Worm (Caenorhabditis elegans): ENCODE data around the gene F49E2.2.

F49E2.2 gene

ce11 chrX:9539294-9540030 lies 27.1 kb upstream of the F49E2.2 start, which contains the start of gene nuc-1:
Gene nuc-1, plus strand, starts transcription at chrX:9539905.
- TF ChIP-seq nhr-77 (tag; optimal IDR thresholded peaks at IDR 0.05): peak; percentile 9
- no peak for TF ChIP-seq nhr-237 (tag; optimal IDR thresholded peaks at IDR 0.05)
- TF ChIP-seq aha-1 (tag): no peak
- no peak for TF ChIP-seq egl-27 (tag; optimal IDR thresholded peaks at IDR 0.05)
- TF ChIP-seq dve-1 (tag; optimal IDR thresholded peaks at IDR 0.05; ENCODE audit: insufficient read depth): peak; percentile 18
- TF ChIP-seq unc-39 (tag; optimal IDR thresholded peaks at IDR 0.05): no peak
- TF ChIP-seq lin-39 (tag; optimal IDR thresholded peaks at IDR 0.05): no peak
- TF ChIP-seq lsy-2 (tag; optimal IDR thresholded peaks at IDR 0.05): no peak
- TF ChIP-seq ceh-20 (GFP tag; IDR thresholded peaks at IDR 0.05): no peak
- TF ChIP-seq pha-4 (GFP tag; IDR thresholded peaks at IDR 0.05): no peak
- TF ChIP-seq pha-4 (tag; optimal IDR thresholded peaks at IDR 0.05): peak; percentile 2
- TF ChIP-seq dpl-1 (GFP tag; optimal IDR thresholded peaks at IDR 0.05): no peak
- TF ChIP-seq sdz-12 (GFP tag; optimal IDR thresholded peaks at IDR 0.05): no peak
- no peak for TF ChIP-seq mdl-1 (tag; optimal IDR thresholded peaks at IDR 0.05)
- TF ChIP-seq mxl-3 (GFP tag; optimal IDR thresholded peaks at IDR 0.05): peak; percentile 19
- no peak for TF ChIP-seq ama-1 (optimal IDR thresholded peaks at IDR 0.05)
- peak in 1 of 2 experiments; percentile 57 for TF ChIP-seq hif-1 (tag; optimal IDR thresholded peaks at IDR 0.05)
- TF ChIP-seq nhr-28 (tag; optimal IDR thresholded peaks at IDR 0.05): peak; percentile 30
- TF ChIP-seq saeg-2 (GFP tag; IDR thresholded peaks at IDR 0.05): no peak
- TF ChIP-seq php-3 (GFP tag; IDR thresholded peaks at IDR 0.05): 0 out of 2 replicates have a peak, but pooled peaks have one; percentile 24
- TF ChIP-seq daf-8 (GFP tag; IDR thresholded peaks at IDR 0.05): no peak
- no peak for TF ChIP-seq set-16 (GFP tag; IDR thresholded peaks at IDR 0.05)
- TF ChIP-seq zfp-2 (tag; optimal IDR thresholded peaks at IDR 0.05): no peak
- TF ChIP-seq ceh-82 (tag; optimal IDR thresholded peaks at IDR 0.05): no peak
- TF ChIP-seq F37D6.2 (tag; optimal IDR thresholded peaks at IDR 0.05): no peak
- TF ChIP-seq daf-16 (GFP tag; optimal IDR thresholded peaks at IDR 0.05): no peak
- TF ChIP-seq daf-16 (tag; optimal IDR thresholded peaks at IDR 0.05): peak; percentile 60
- TF ChIP-seq Y75B8A.6 (GFP tag; IDR thresholded peaks at IDR 0.05): no peak
- no peak for TF ChIP-seq cey-2 (tag; optimal IDR thresholded peaks at IDR 0.05; ENCODE audit: borderline replicate concordance, insufficient read depth)
- peak; percentile 60 for TF ChIP-seq dmd-6 (GFP tag; IDR thresholded peaks at IDR 0.05)
- no peak for TF ChIP-seq ZK546.5 (tag; optimal IDR thresholded peaks at IDR 0.05)
- peak; percentile 76 for TF ChIP-seq pqm-1 (tag; optimal IDR thresholded peaks at IDR 0.05)
- no peak for TF ChIP-seq nhr-48 (tag; optimal IDR thresholded peaks at IDR 0.05)
- TF ChIP-seq T26A8.4 (GFP tag; IDR thresholded peaks at IDR 0.05): no peak
- TF ChIP-seq nhr-10 (tag; optimal IDR thresholded peaks at IDR 0.05): no peak
- no peak for TF ChIP-seq nhr-25 (tag; optimal IDR thresholded peaks at IDR 0.05; ENCODE audit: borderline replicate concordance, insufficient read depth)
- TF ChIP-seq hlh-11 (tag; optimal IDR thresholded peaks at IDR 0.05): peak; percentile 30
- peak in 1 of 2 experiments; percentile 9 for TF ChIP-seq unc-62 (GFP tag; optimal IDR thresholded peaks at IDR 0.05 in 1 of 2)
- TF ChIP-seq unc-62 (tag; optimal IDR thresholded peaks at IDR 0.05): no peak

ce11 chrX:9540464-9540863 lies 26.1 kb upstream of the F49E2.2 start:
- no peak for TF ChIP-seq ceh-20 (GFP tag; IDR thresholded peaks at IDR 0.05)
- no peak for TF ChIP-seq dmd-9 (GFP tag; IDR thresholded peaks at IDR 0.05)
- no peak for TF ChIP-seq ces-1 (GFP tag; optimal IDR thresholded peaks at IDR 0.05)
- TF ChIP-seq fos-1 (tag; optimal IDR thresholded peaks at IDR 0.05): no peak
- TF ChIP-seq mep-1 (tag; optimal IDR thresholded peaks at IDR 0.05): peak; percentile 57
- no peak for TF ChIP-seq daf-12 (tag; optimal IDR thresholded peaks at IDR 0.05)
- TF ChIP-seq lin-29 (GFP tag; IDR thresholded peaks at IDR 0.05): no peak
- no peak for TF ChIP-seq ZK337.2 (GFP tag; IDR thresholded peaks at IDR 0.05)
- TF ChIP-seq hlh-11 (tag; optimal IDR thresholded peaks at IDR 0.05): peak; percentile 93
- TF ChIP-seq mdt-29 (GFP tag; IDR thresholded peaks at IDR 0.05): no peak
- no peak for TF ChIP-seq duxl-1 (tag; optimal IDR thresholded peaks at IDR 0.05; ENCODE audit: poor library complexity)
- no peak for TF ChIP-seq spr-1 (tag; optimal IDR thresholded peaks at IDR 0.05)
- no peak for TF ChIP-seq zip-11 (GFP tag; IDR thresholded peaks at IDR 0.05)
- TF ChIP-seq T20F7.1 (GFP tag; optimal IDR thresholded peaks at IDR 0.05): no peak
- no peak for TF ChIP-seq egl-43 (GFP tag; IDR thresholded peaks at IDR 0.05)
- TF ChIP-seq nhr-237 (tag; optimal IDR thresholded peaks at IDR 0.05): no peak
- TF ChIP-seq nhr-28 (tag; optimal IDR thresholded peaks at IDR 0.05): peak; percentile 86
- TF ChIP-seq dmd-6 (GFP tag; IDR thresholded peaks at IDR 0.05): peak; percentile 94
